Fruit fly (Drosophila melanogaster) whole organism, embryonic: ENCODE results near the gene CG15570.

Experiments used
- Ada2b ChIP-seq: fragments of 200-800 bp; sonication (Bioruptor generic); IDR thresholded peaks from 2 replicates; pipeline ENCODE4 v1.3.6; 2022; ENCODE audit warnings: missing biosample characterization, missing genetic modification characterization
- Antp ChIP-seq: fragments of 200-800 bp; sonication (Bioruptor generic); optimal IDR thresholded peaks from 3 replicates; lab custom pipeline; 2016; ENCODE audit warnings: missing biosample characterization, missing genetic modification characterization
- CG11696 ChIP-seq: fragments of 200-800 bp; sonication (Bioruptor generic); IDR thresholded peaks from 2 replicates; pipeline ENCODE4 v1.3.6; 2022; ENCODE audit warnings: missing biosample characterization, missing genetic modification characterization
- CG12391 ChIP-seq: fragments of 200-800 bp; sonication (Bioruptor generic); optimal IDR thresholded peaks from 3 replicates; lab custom pipeline; 2018; ENCODE audit warnings: missing biosample characterization, mild to moderate bottlenecking, missing genetic modification characterization, moderate library complexity
- CG12659 ChIP-seq: fragments of 200-800 bp; sonication (Bioruptor generic); optimal IDR thresholded peaks from 3 replicates; lab custom pipeline; 2017; ENCODE audit warnings: mild to moderate bottlenecking, missing biosample characterization, missing genetic modification reagents, missing genetic modification characterization
- CG13296 ChIP-seq: fragments of 200-800 bp; sonication (Bioruptor generic); optimal IDR thresholded peaks from 3 replicates; lab custom pipeline; 2018; ENCODE audit warnings: missing biosample characterization, mild to moderate bottlenecking, missing genetic modification characterization
- CG14050 ChIP-seq: fragments of 200-800 bp; sonication (Bioruptor generic); IDR thresholded peaks from 3 replicates; pipeline ENCODE4 v1.3.6; 2022; ENCODE audit warnings: missing biosample characterization, missing genetic modification characterization
- CG14860 ChIP-seq: fragments of 200-800 bp; sonication (Bioruptor generic); IDR thresholded peaks from 3 replicates; pipeline ENCODE4 v1.3.6; 2022; ENCODE audit warnings: missing biosample characterization, missing genetic modification characterization; ENCODE audit not compliant: partially characterized antibody
- CG15269 ChIP-seq: fragments of 200-800 bp; sonication (Bioruptor generic); optimal IDR thresholded peaks from 2 replicates; lab custom pipeline; 2018; ENCODE audit warnings: missing biosample characterization, mild to moderate bottlenecking, missing genetic modification characterization, moderate library complexity
- CG2889 ChIP-seq: fragments of 200-800 bp; sonication (Bioruptor generic); IDR thresholded peaks from 3 replicates; pipeline ENCODE4 v1.3.6; 2022; ENCODE audit warnings: missing biosample characterization, missing genetic modification characterization
- CG30403 ChIP-seq: fragments of 200-800 bp; sonication (Bioruptor generic); optimal IDR thresholded peaks from 3 replicates; lab custom pipeline; 2016; ENCODE audit warnings: missing biosample characterization, missing genetic modification characterization
- CG31224 ChIP-seq: fragments of 200-800 bp; sonication (Bioruptor generic); IDR thresholded peaks from 2 replicates; pipeline ENCODE4 v1.3.6; 2022; ENCODE audit warnings: missing biosample characterization, missing genetic modification characterization
- CG3163 ChIP-seq: fragments of 200-800 bp; sonication (Bioruptor generic); optimal IDR thresholded peaks from 3 replicates; lab custom pipeline; 2016; ENCODE audit warnings: missing biosample characterization, missing genetic modification characterization
- CG34376 ChIP-seq: fragments of 200-800 bp; sonication (Bioruptor generic); optimal IDR thresholded peaks from 2 replicates; lab custom pipeline; 2018; ENCODE audit warnings: missing biosample characterization, mild to moderate bottlenecking, missing genetic modification characterization
- CG6654 ChIP-seq: fragments of 200-800 bp; sonication (Bioruptor generic); optimal IDR thresholded peaks from 2 replicates; lab custom pipeline; 2017; ENCODE audit warnings: missing biosample characterization, mild to moderate bottlenecking, missing genetic modification characterization
- CG7786 ChIP-seq: fragments of 200-800 bp; sonication (Bioruptor generic); optimal IDR thresholded peaks from 2 replicates; lab custom pipeline; 2016; ENCODE audit warnings: missing biosample characterization, missing genetic modification characterization
- CG7839 ChIP-seq: fragments of 200-800 bp; sonication (Bioruptor generic); optimal IDR thresholded peaks from 3 replicates; lab custom pipeline; 2018; ENCODE audit warnings: missing biosample characterization, mild to moderate bottlenecking, missing genetic modification characterization, moderate library complexity
- CG9727 ChIP-seq: fragments of 200-800 bp; sonication (Bioruptor generic); optimal IDR thresholded peaks from 3 replicates; lab custom pipeline; 2017; ENCODE audit warnings: missing biosample characterization, mild to moderate bottlenecking, missing genetic modification characterization
- CG9797 ChIP-seq: fragments of 200-800 bp; sonication (Bioruptor generic); optimal IDR thresholded peaks from 3 replicates; lab custom pipeline; 2018; ENCODE audit warnings: missing biosample characterization, mild to moderate bottlenecking, missing genetic modification characterization
- Chrac-16 ChIP-seq: fragments of 200-800 bp; sonication (Bioruptor generic); optimal IDR thresholded peaks from 3 replicates; lab custom pipeline; 2016; ENCODE audit warnings: missing biosample characterization, missing genetic modification characterization
- CkIIα-i1 ChIP-seq: fragments of 200-800 bp; sonication (Bioruptor generic); IDR thresholded peaks from 2 replicates; pipeline ENCODE4 v1.3.6; 2022; ENCODE audit warnings: missing biosample characterization, missing genetic modification characterization
- Dfd ChIP-seq, 2 experiments: fragments of >200 bp; optimal IDR thresholded peaks; 2 replicates each; lab custom pipeline; 2017; ENCODE audit warnings: missing biosample characterization in 2 of 2, missing genetic modification characterization in 2 of 2
- Dp ChIP-seq: fragments of 200-800 bp; sonication (Bioruptor generic); optimal IDR thresholded peaks from 2 replicates; lab custom pipeline; 2018; ENCODE audit warnings: missing biosample characterization, mild to moderate bottlenecking, missing genetic modification characterization, moderate library complexity
- Ets97D ChIP-seq: fragments of 200-800 bp; sonication (Bioruptor generic); optimal IDR thresholded peaks from 3 replicates; lab custom pipeline; 2016; ENCODE audit warnings: missing biosample characterization, missing genetic modification characterization
- Hr39 ChIP-seq: fragments of >200 bp; optimal IDR thresholded peaks from 2 replicates; lab custom pipeline; 2017
- Hr78 ChIP-seq, 2 experiments: fragments of 200-800 bp in 1 of 2; fragments of >200 bp in 1 of 2; sonication (Bioruptor generic) in 1 of 2; optimal IDR thresholded peaks; 2 replicates each; lab custom pipeline; 2017 to 2019; ENCODE audit warnings: missing biosample characterization in 2 of 2, missing genetic modification characterization in 2 of 2, mild to moderate bottlenecking in 1 of 2, moderate library complexity in 1 of 2
- NK7.1 ChIP-seq: fragments of 200-800 bp; sonication (Bioruptor generic); optimal IDR thresholded peaks from 3 replicates; lab custom pipeline; 2016; ENCODE audit warnings: missing biosample characterization, missing genetic modification characterization
- Optix ChIP-seq: fragments of 200-800 bp; sonication (Bioruptor generic); IDR thresholded peaks from 3 replicates; pipeline ENCODE4 v1.3.6; 2022; ENCODE audit warnings: missing biosample characterization, missing genetic modification characterization
- ase ChIP-seq: fragments of 200-800 bp; sonication (Bioruptor generic); IDR thresholded peaks from 3 replicates; pipeline ENCODE4 v1.3.6; 2022; ENCODE audit warnings: missing biosample characterization, missing genetic modification characterization
- cad ChIP-seq: fragments of >200 bp; optimal IDR thresholded peaks from 2 replicates; lab custom pipeline; 2017; ENCODE audit warnings: missing biosample characterization, missing genetic modification characterization
- chn ChIP-seq: fragments of 200-800 bp; sonication (Bioruptor generic); optimal IDR thresholded peaks from 2 replicates; lab custom pipeline; 2016; ENCODE audit warnings: missing biosample characterization, missing genetic modification characterization
- danr ChIP-seq: fragments of 200-800 bp; sonication (Bioruptor generic); IDR thresholded peaks from 2 replicates; pipeline ENCODE4 v1.3.6; 2022; ENCODE audit warnings: missing biosample characterization, missing genetic modification characterization
- exex ChIP-seq: fragments of 200-800 bp; sonication (Bioruptor generic); optimal IDR thresholded peaks from 4 replicates; lab custom pipeline; 2018; ENCODE audit warnings: missing biosample characterization, mild to moderate bottlenecking, missing genetic modification characterization, moderate library complexity
- fru ChIP-seq: fragments of >200 bp; optimal IDR thresholded peaks from 2 replicates; lab custom pipeline; 2017
- gt ChIP-seq: fragments of 200-800 bp; sonication (Bioruptor generic); IDR thresholded peaks from 2 replicates; pipeline ENCODE4 v1.3.6; 2022; ENCODE audit warnings: missing biosample characterization, missing genetic modification characterization
- jing ChIP-seq: fragments of 200-800 bp; sonication (Bioruptor generic); optimal IDR thresholded peaks from 2 replicates; lab custom pipeline; 2018; ENCODE audit warnings: missing biosample characterization, mild to moderate bottlenecking, missing genetic modification characterization
- lmd ChIP-seq: fragments of 200-800 bp; sonication (Bioruptor generic); IDR thresholded peaks from 2 replicates; pipeline ENCODE4 v1.3.6; 2022; ENCODE audit warnings: missing biosample characterization, missing genetic modification characterization
- mirr ChIP-seq: fragments of 200-800 bp; sonication (Bioruptor generic); optimal IDR thresholded peaks from 3 replicates; lab custom pipeline; 2018; ENCODE audit warnings: missing biosample characterization, mild to moderate bottlenecking, missing genetic modification characterization
- org-1 ChIP-seq: fragments of 200-800 bp; sonication (Bioruptor generic); optimal IDR thresholded peaks from 2 replicates; lab custom pipeline; 2017; ENCODE audit warnings: missing biosample characterization, missing genetic modification characterization
- pb ChIP-seq: fragments of 200-800 bp; sonication (Bioruptor generic); optimal IDR thresholded peaks from 3 replicates; lab custom pipeline; 2016; ENCODE audit warnings: missing biosample characterization, missing genetic modification characterization
- pfk ChIP-seq: fragments of 200-800 bp; sonication (Bioruptor generic); optimal IDR thresholded peaks from 2 replicates; lab custom pipeline; 2018; ENCODE audit warnings: missing biosample characterization, mild to moderate bottlenecking, missing genetic modification characterization, moderate library complexity
- prd ChIP-seq, 3 experiments: fragments of >200 bp in 2 of 3; fragments of 200-800 bp in 1 of 3; sonication (Bioruptor generic) in 1 of 3; optimal IDR thresholded peaks in 2 of 3; IDR thresholded peaks in 1 of 3; 2 replicates in 2 of 3; 3 replicates in 1 of 3; pipeline versions ENCODE4 v1.3.6 to Lab custom; 2017 to 2022; ENCODE audit warnings: missing biosample characterization in 1 of 3, missing genetic modification characterization in 1 of 3
- run ChIP-seq: fragments of 200-800 bp; sonication (Bioruptor generic); optimal IDR thresholded peaks from 3 replicates; lab custom pipeline; 2018; ENCODE audit warnings: missing biosample characterization, mild to moderate bottlenecking, missing genetic modification characterization
- stc ChIP-seq: fragments of 200-800 bp; sonication (Bioruptor generic); IDR thresholded peaks from 2 replicates; pipeline ENCODE4 v1.3.6; 2022; ENCODE audit warnings: missing biosample characterization, missing genetic modification characterization
- tap ChIP-seq: fragments of 200-800 bp; optimal IDR thresholded peaks from 3 replicates; lab custom pipeline; 2019; ENCODE audit warnings: missing biosample characterization, mild to moderate bottlenecking, missing genetic modification characterization, moderate library complexity
- trem ChIP-seq: fragments of 200-800 bp; optimal IDR thresholded peaks from 3 replicates; lab custom pipeline; 2019; ENCODE audit warnings: missing biosample characterization, mild to moderate bottlenecking, missing genetic modification characterization, moderate library complexity
- zen2 ChIP-seq: fragments of 200-800 bp; sonication (Bioruptor generic); IDR thresholded peaks from 3 replicates; pipeline ENCODE4 v1.3.6; 2022; ENCODE audit warnings: missing biosample characterization, missing genetic modification characterization; ENCODE audit not compliant: partially characterized antibody
- zf30C ChIP-seq: fragments of 200-800 bp; sonication (Bioruptor generic); optimal IDR thresholded peaks from 3 replicates; lab custom pipeline; 2018; ENCODE audit warnings: missing biosample characterization, mild to moderate bottlenecking, missing genetic modification characterization
- zfh1 ChIP-seq: fragments of 200-800 bp; sonication (Bioruptor generic); IDR thresholded peaks from 3 replicates; pipeline ENCODE4 v1.3.6; 2022; ENCODE audit warnings: missing biosample characterization, missing genetic modification characterization

The CG15570 gene

dm6 chrX:4205346-4206178 is 12.4 kb upstream of the CG15570 start, which contains the start of gene Fas2 (continued):
- TF ChIP-seq Chrac-16 (GFP tag; lab: Kevin White, UChicago), result no peak
- peak; percentile 14 for TF ChIP-seq CG12391 (tag; lab: Kevin White, UChicago)
- TF ChIP-seq pfk (GFP tag; lab: Kevin White, UChicago), result peak; percentile 14
- no peak for TF ChIP-seq jing (GFP tag; lab: Kevin White, UChicago)
- TF ChIP-seq pb (GFP tag; lab: Kevin White, UChicago), result no peak
- peak in 1 of 2 experiments; percentile 5 for TF ChIP-seq Hr78 (GFP tag; optimal IDR thresholded peaks at IDR 0.05; lab: Kevin White, UChicago)
- TF ChIP-seq trem (tag; lab: Kevin White, UChicago), result peak; percentile 37
- TF ChIP-seq CG14050 (GFP tag; lab: Robert Waterston, UW), result 0 out of 3 replicates have a peak, but pooled peaks have one; percentile 32
- TF ChIP-seq Dfd (GFP tag; optimal IDR thresholded peaks at IDR 0.05; lab: Kevin White, UChicago), result no peak
- TF ChIP-seq gt, result no peak
- no peak for TF ChIP-seq exex
- TF ChIP-seq mirr (GFP tag; lab: Kevin White, UChicago), result peak; percentile 50
- peak; percentile 25 for TF ChIP-seq CG15269 (tag; lab: Kevin White, UChicago)
- TF ChIP-seq CG9797 (GFP tag; lab: Kevin White, UChicago), result no peak
- peak; percentile 10 for TF ChIP-seq run (tag; lab: Kevin White, UChicago)
- TF ChIP-seq zf30C, result no peak
- peak; percentile 51 for TF ChIP-seq lmd (GFP tag; lab: Robert Waterston, UW)
- peak; percentile 21 for TF ChIP-seq chn (GFP tag; lab: Kevin White, UChicago)
- TF ChIP-seq CG7786 (GFP tag; lab: Kevin White, UChicago), result no peak
- peak; percentile 42 for TF ChIP-seq org-1 (GFP tag; lab: Kevin White, UChicago)
- TF ChIP-seq ase (GFP tag; lab: Robert Waterston, UW), result peak; percentile 27; the same call in 1 of the 3 replicates
- 0 out of 2 replicates have a peak, but pooled peaks have one; percentile 7 for TF ChIP-seq CG11696 (GFP tag; lab: Robert Waterston, UW)
- TF ChIP-seq CG14860, result no peak
- TF ChIP-seq CG12659, result peak; percentile 24
- TF ChIP-seq CG31224 (GFP tag; lab: Robert Waterston, UW), result 0 out of 2 replicates have a peak, but pooled peaks have one; percentile 17
- TF ChIP-seq Hr39, result no peak
- 0 out of 3 replicates have a peak, but pooled peaks have one; percentile 56 for TF ChIP-seq CG2889 (GFP tag; lab: Robert Waterston, UW)
- TF ChIP-seq CG34376 (GFP tag; lab: Kevin White, UChicago), result peak; percentile 61
- no peak for TF ChIP-seq prd (optimal IDR thresholded peaks at IDR 0.05; lab: Kevin White, UChicago)
- TF ChIP-seq prd (GFP tag; IDR thresholded peaks at IDR 0.05; lab: Robert Waterston, UW), result peak; percentile 65
- no peak for TF ChIP-seq tap
- no peak for TF ChIP-seq cad (GFP tag; lab: Kevin White, UChicago)
- TF ChIP-seq Antp (GFP tag; lab: Kevin White, UChicago), result peak; percentile 37
- peak; percentile 24 for TF ChIP-seq CG13296 (GFP tag; lab: Kevin White, UChicago)
- peak; percentile 39 for TF ChIP-seq CG7839 (tag; lab: Kevin White, UChicago)
- no peak for TF ChIP-seq CkIIα-i1
- TF ChIP-seq Dp (GFP tag; lab: Kevin White, UChicago), result no peak
- TF ChIP-seq stc (GFP tag; lab: Robert Waterston, UW), result peak; percentile 50; the same call in 1 of the 2 replicates
- TF ChIP-seq Ets97D (GFP tag; lab: Kevin White, UChicago), result peak; percentile 23
- peak; percentile 14 for TF ChIP-seq NK7.1 (GFP tag; lab: Kevin White, UChicago)
- TF ChIP-seq CG3163 (GFP tag; lab: Kevin White, UChicago), result peak; percentile 43
- TF ChIP-seq fru (lab: Kevin White, UChicago), result no peak
- peak; percentile 53 for TF ChIP-seq Ada2b
- 0 out of 3 replicates have a peak, but pooled peaks have one; percentile 9 for TF ChIP-seq zen2 (GFP tag; lab: Robert Waterston, UW)
- TF ChIP-seq danr, result no peak
- 0 out of 3 replicates have a peak, but pooled peaks have one; percentile 38 for TF ChIP-seq Optix (GFP tag; lab: Robert Waterston, UW)
- peak; percentile 64 for TF ChIP-seq zfh1 (GFP tag; lab: Robert Waterston, UW)
- peak; percentile 27 for TF ChIP-seq CG30403 (GFP tag; lab: Kevin White, UChicago)
- no peak for TF ChIP-seq CG6654 (GFP tag; lab: Kevin White, UChicago)
- peak; percentile 12 for TF ChIP-seq CG9727 (GFP tag; lab: Kevin White, UChicago)
